Fruit fly (Drosophila melanogaster) whole organism, prepupa: ENCODE measurements around the gene CG2577.

Experiments used
- Blimp-1 ChIP-seq: fragments of 200-800 bp; sonication (Bioruptor generic); optimal IDR thresholded peaks from 3 replicates; lab custom pipeline; 2017; ENCODE audit warnings: missing biosample characterization, missing genetic modification characterization, mild to moderate bottlenecking, moderate library complexity, missing genetic modification reagents
- CG10631 ChIP-seq: fragments of 200-800 bp; sonication (Bioruptor generic); optimal IDR thresholded peaks from 2 replicates; lab custom pipeline; 2016; ENCODE audit warnings: missing biosample characterization, missing genetic modification characterization
- CG10669 ChIP-seq: fragments of 200-800 bp; sonication (Bioruptor generic); optimal IDR thresholded peaks from 3 replicates; lab custom pipeline; 2018; ENCODE audit warnings: missing biosample characterization, mild to moderate bottlenecking, missing genetic modification characterization, moderate library complexity
- CG11294 ChIP-seq: fragments of 200-800 bp; sonication (Bioruptor generic); IDR thresholded peaks from 2 replicates; pipeline ENCODE4 v1.3.6; 2022; ENCODE audit warnings: missing biosample characterization, missing genetic modification characterization
- CG11762 ChIP-seq: fragments of 200-800 bp; sonication (Bioruptor generic); optimal IDR thresholded peaks from 3 replicates; lab custom pipeline; 2016; ENCODE audit warnings: missing biosample characterization, missing genetic modification characterization; ENCODE audit not compliant: insufficient read depth
- CG11902 ChIP-seq: fragments of 200-800 bp; sonication (Bioruptor generic); optimal IDR thresholded peaks from 3 replicates; lab custom pipeline; 2016; ENCODE audit warnings: missing biosample characterization, missing genetic modification characterization
- CG15336 ChIP-seq: fragments of 200-800 bp; sonication (Bioruptor generic); IDR thresholded peaks from 2 replicates; pipeline ENCODE4 v1.3.6; 2022; ENCODE audit warnings: missing biosample characterization, missing genetic modification characterization
- CG1621 ChIP-seq: fragments of 200-800 bp; sonication (Bioruptor generic); optimal IDR thresholded peaks from 3 replicates; lab custom pipeline; 2018; ENCODE audit warnings: missing biosample characterization, mild to moderate bottlenecking, missing genetic modification characterization
- CG32006 ChIP-seq: fragments of 200-800 bp; sonication (Bioruptor generic); optimal IDR thresholded peaks from 3 replicates; lab custom pipeline; 2017; ENCODE audit warnings: missing biosample characterization, mild to moderate bottlenecking, missing genetic modification characterization
- CG6163 ChIP-seq: fragments of 200-800 bp; sonication (Bioruptor generic); IDR thresholded peaks from 3 replicates; pipeline ENCODE4 v1.3.6; 2022; ENCODE audit warnings: missing biosample characterization, missing genetic modification characterization
- CG6808 ChIP-seq: fragments of 200-800 bp; sonication (Bioruptor generic); optimal IDR thresholded peaks from 3 replicates; lab custom pipeline; 2017; ENCODE audit warnings: missing biosample characterization, missing genetic modification characterization, mild to moderate bottlenecking, moderate library complexity, missing genetic modification reagents
- Eip75B ChIP-seq: fragments of 200-800 bp; sonication (Bioruptor generic); optimal IDR thresholded peaks from 3 replicates; lab custom pipeline; 2016; ENCODE audit warnings: missing biosample characterization, missing genetic modification characterization
- Ets96B ChIP-seq: fragments of 200-800 bp; optimal IDR thresholded peaks from 2 replicates; lab custom pipeline; 2019; ENCODE audit warnings: missing biosample characterization, mild to moderate bottlenecking, missing genetic modification characterization, moderate library complexity
- Hr39 ChIP-seq: fragments of 200-800 bp; sonication (Bioruptor generic); optimal IDR thresholded peaks from 2 replicates; lab custom pipeline; 2016; ENCODE audit warnings: missing biosample characterization, missing genetic modification characterization
- Hr4 ChIP-seq: fragments of 200-800 bp; sonication (Bioruptor generic); optimal IDR thresholded peaks from 3 replicates; lab custom pipeline; 2016; ENCODE audit warnings: missing biosample characterization, missing genetic modification characterization
- Lpt ChIP-seq: fragments of 200-800 bp; sonication (Bioruptor generic); optimal IDR thresholded peaks from 3 replicates; lab custom pipeline; 2016; ENCODE audit warnings: missing biosample characterization, missing genetic modification characterization
- Met ChIP-seq: fragments of 200-800 bp; sonication (Bioruptor generic); optimal IDR thresholded peaks from 3 replicates; lab custom pipeline; 2016; ENCODE audit warnings: missing biosample characterization, missing genetic modification characterization
- Smox ChIP-seq: fragments of 200-800 bp; sonication (Bioruptor generic); optimal IDR thresholded peaks from 3 replicates; lab custom pipeline; 2016; ENCODE audit warnings: missing biosample characterization, missing genetic modification characterization
- Sox15 ChIP-seq: fragments of 200-800 bp; sonication (Bioruptor generic); optimal IDR thresholded peaks from 3 replicates; lab custom pipeline; 2016; ENCODE audit warnings: missing biosample characterization, missing genetic modification characterization
- acj6 ChIP-seq: fragments of 200-800 bp; sonication (Bioruptor generic); optimal IDR thresholded peaks from 3 replicates; lab custom pipeline; 2016; ENCODE audit warnings: missing biosample characterization, missing genetic modification characterization
- dsx ChIP-seq: fragments of 200-800 bp; optimal IDR thresholded peaks from 3 replicates; lab custom pipeline; 2019; ENCODE audit warnings: missing biosample characterization, mild to moderate bottlenecking, missing genetic modification characterization, moderate library complexity; ENCODE audit not compliant: poor library complexity, severe bottlenecking
- fd85E ChIP-seq: fragments of 200-800 bp; sonication (Bioruptor generic); optimal IDR thresholded peaks from 3 replicates; lab custom pipeline; 2016; ENCODE audit warnings: missing biosample characterization, missing genetic modification characterization
- pdm3 ChIP-seq: fragments of 200-800 bp; sonication (Bioruptor generic); optimal IDR thresholded peaks from 3 replicates; lab custom pipeline; 2016; ENCODE audit warnings: missing biosample characterization, missing genetic modification characterization

CG2577 gene

DNA sequence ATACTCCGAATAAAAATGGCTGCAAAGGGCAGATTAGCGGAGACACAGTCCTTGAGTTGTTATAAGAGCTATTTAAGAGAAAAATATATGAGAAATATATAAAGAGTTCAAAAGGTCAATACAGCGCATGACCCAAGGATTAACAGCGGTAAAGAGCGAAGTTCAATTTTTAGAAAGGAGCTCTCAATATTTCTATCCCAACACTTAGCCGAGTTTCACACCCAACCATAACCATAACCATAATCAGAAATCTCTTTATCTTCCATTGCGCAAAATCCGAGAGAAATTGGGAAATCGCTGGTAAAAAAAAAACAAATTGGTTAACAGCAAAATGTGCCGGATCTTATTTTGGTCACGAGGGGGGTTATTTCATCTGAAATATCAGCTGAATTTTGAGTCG lies 16.2 kb downstream of the CG2577 start:
- TF ChIP-seq fd85E (GFP tag; lab: Kevin White, UChicago), result no peak
- no peak for TF ChIP-seq Smox (GFP tag; lab: Kevin White, UChicago)
- no peak for TF ChIP-seq CG6163 (GFP tag; lab: Robert Waterston, UW)

dm6 chrX:12391732-12392131 lies 18.8 kb downstream of the CG2577 start:
- no peak for TF ChIP-seq dsx
- TF ChIP-seq CG10669, result no peak
- TF ChIP-seq CG11294 (GFP tag; lab: Robert Waterston, UW), result no peak
- no peak for TF ChIP-seq fd85E (GFP tag; lab: Kevin White, UChicago)
- no peak for TF ChIP-seq Sox15 (GFP tag; lab: Kevin White, UChicago)
- no peak for TF ChIP-seq CG10631 (GFP tag; lab: Kevin White, UChicago)
- TF ChIP-seq Eip75B (GFP tag; lab: Kevin White, UChicago), result no peak
- TF ChIP-seq Met, result no peak
- no peak for TF ChIP-seq CG32006 (GFP tag; lab: Kevin White, UChicago)
- TF ChIP-seq Smox (GFP tag; lab: Kevin White, UChicago), result no peak
- no peak for TF ChIP-seq Ets96B
- TF ChIP-seq Hr4 (GFP tag; lab: Kevin White, UChicago), result no peak
- TF ChIP-seq CG6808, result no peak
- TF ChIP-seq CG11762 (GFP tag; lab: Kevin White, UChicago), result no peak
- no peak for TF ChIP-seq CG15336
- no peak for TF ChIP-seq Lpt (GFP tag; lab: Kevin White, UChicago)
- no peak for TF ChIP-seq Blimp-1
- no peak for TF ChIP-seq CG1621 (tag; lab: Kevin White, UChicago)

DNA sequence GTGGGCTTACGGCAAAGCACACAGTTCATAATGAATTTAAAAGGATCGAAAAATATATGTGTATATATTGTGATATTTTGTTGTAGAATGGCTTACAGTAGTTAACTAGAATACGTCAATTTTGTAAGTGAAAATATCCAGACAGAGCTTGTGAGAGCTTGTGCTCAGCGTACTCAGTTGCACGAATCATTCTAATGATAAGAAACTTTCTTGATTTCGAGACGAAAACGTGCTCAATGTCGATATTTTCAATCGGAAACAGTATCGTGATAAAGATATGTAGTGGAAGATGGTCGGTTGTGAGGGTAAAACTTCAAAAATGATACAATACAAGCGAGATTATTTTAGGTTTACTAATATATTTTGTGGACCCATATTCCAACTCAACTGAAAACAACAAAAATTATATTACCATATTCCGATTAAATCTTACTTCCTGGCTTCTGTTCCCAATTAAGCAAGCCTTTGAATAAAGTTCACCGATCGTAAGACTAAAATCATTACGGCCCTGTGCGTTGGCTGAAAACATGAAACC lies 35.5 kb downstream of the CG2577 start, which contains the start of the genes CG32651 and CG2574:
TSS of gene CG32651 (minus strand) at position 101 of the 535 bp plus-strand sequence.
TSS of gene CG2574 (plus strand) at position 485 of the 535 bp plus-strand sequence.
- TF ChIP-seq Hr39 (GFP tag; lab: Kevin White, UChicago) (no peak), acj6 (GFP tag; lab: Kevin White, UChicago) (no peak), pdm3 (GFP tag; lab: Kevin White, UChicago) (no peak), Ets96B (no peak), Smox (GFP tag; lab: Kevin White, UChicago) (no peak), Sox15 (GFP tag; lab: Kevin White, UChicago) (no peak), Lpt (GFP tag; lab: Kevin White, UChicago) (no peak), CG15336 (no peak), CG11902 (GFP tag; lab: Kevin White, UChicago) (no peak), fd85E (GFP tag; lab: Kevin White, UChicago) (no peak)
